Fruit fly (Drosophila melanogaster) whole organism, embryonic: ENCODE measurements around the gene Pex16.

Experiments
- C15 ChIP-seq: fragments of 200-800 bp; sonication (Bioruptor generic); IDR thresholded peaks from 3 replicates; pipeline ENCODE4 v1.3.6; 2022; ENCODE audit warnings: missing biosample characterization, missing genetic modification characterization
- CG10654 ChIP-seq: fragments of 200-800 bp; sonication (Bioruptor generic); optimal IDR thresholded peaks from 2 replicates; lab custom pipeline; 2016; ENCODE audit warnings: missing biosample characterization, missing genetic modification characterization
- CG11504 ChIP-seq: fragments of 200-800 bp; sonication (Bioruptor generic); optimal IDR thresholded peaks from 3 replicates; lab custom pipeline; 2019; ENCODE audit warnings: missing biosample characterization, mild to moderate bottlenecking, missing genetic modification characterization, moderate library complexity
- CG11560 ChIP-seq: fragments of 200-800 bp; sonication (Bioruptor generic); IDR thresholded peaks from 3 replicates; pipeline ENCODE4 v1.3.6; 2022; ENCODE audit warnings: missing biosample characterization, missing genetic modification characterization
- CG12104 ChIP-seq: fragments of 200-800 bp; sonication (Bioruptor generic); optimal IDR thresholded peaks from 3 replicates; lab custom pipeline; 2016; ENCODE audit warnings: missing biosample characterization, missing genetic modification characterization
- CG12219 ChIP-seq: fragments of 200-800 bp; sonication (Bioruptor generic); optimal IDR thresholded peaks from 3 replicates; lab custom pipeline; 2018; ENCODE audit warnings: missing biosample characterization, mild to moderate bottlenecking, missing genetic modification characterization
- CG13296 ChIP-seq: fragments of 200-800 bp; sonication (Bioruptor generic); optimal IDR thresholded peaks from 3 replicates; lab custom pipeline; 2018; ENCODE audit warnings: missing biosample characterization, mild to moderate bottlenecking, missing genetic modification characterization
- CG1647 ChIP-seq: fragments of 200-800 bp; sonication (Bioruptor generic); optimal IDR thresholded peaks from 3 replicates; lab custom pipeline; 2016; ENCODE audit warnings: missing biosample characterization, missing genetic modification characterization
- CG17186 ChIP-seq: fragments of 200-800 bp; sonication (Bioruptor generic); optimal IDR thresholded peaks from 3 replicates; lab custom pipeline; 2017; ENCODE audit warnings: missing biosample characterization, missing genetic modification reagents, missing genetic modification characterization
- CG17385 ChIP-seq: fragments of 200-800 bp; sonication (Bioruptor generic); optimal IDR thresholded peaks from 3 replicates; lab custom pipeline; 2018; ENCODE audit warnings: missing biosample characterization, mild to moderate bottlenecking, missing genetic modification characterization
- CG18262 ChIP-seq: fragments of 200-800 bp; optimal IDR thresholded peaks from 3 replicates; lab custom pipeline; 2019; ENCODE audit warnings: missing biosample characterization, mild to moderate bottlenecking, missing genetic modification characterization, moderate library complexity
- CG18476 ChIP-seq: fragments of 200-800 bp; sonication (Bioruptor generic); optimal IDR thresholded peaks from 2 replicates; lab custom pipeline; 2016; ENCODE audit warnings: missing biosample characterization, mild to moderate bottlenecking, missing genetic modification characterization
- CG2889 ChIP-seq: fragments of 200-800 bp; sonication (Bioruptor generic); IDR thresholded peaks from 3 replicates; pipeline ENCODE4 v1.3.6; 2022; ENCODE audit warnings: missing biosample characterization, missing genetic modification characterization
- CG3726 ChIP-seq: fragments of 200-800 bp; sonication (Bioruptor generic); IDR thresholded peaks from 3 replicates; pipeline ENCODE4, ENCODE4 v1.3.6; 2022; ENCODE audit warnings: missing biosample characterization, missing genetic modification characterization
- CG4707 ChIP-seq: fragments of 200-800 bp; sonication (Bioruptor generic); optimal IDR thresholded peaks from 2 replicates; lab custom pipeline; 2018; ENCODE audit warnings: missing biosample characterization, mild to moderate bottlenecking, missing genetic modification characterization, moderate library complexity
- CG6272 ChIP-seq: fragments of 200-800 bp; sonication (Bioruptor generic); IDR thresholded peaks from 2 replicates; pipeline ENCODE4 v1.3.6; 2022; ENCODE audit warnings: missing biosample characterization, missing genetic modification characterization
- CG6654 ChIP-seq: fragments of 200-800 bp; sonication (Bioruptor generic); optimal IDR thresholded peaks from 2 replicates; lab custom pipeline; 2017; ENCODE audit warnings: missing biosample characterization, mild to moderate bottlenecking, missing genetic modification characterization
- CG6854 ChIP-seq: fragments of 200-800 bp; sonication (Bioruptor generic); optimal IDR thresholded peaks from 3 replicates; lab custom pipeline; 2017; ENCODE audit warnings: missing biosample characterization, mild to moderate bottlenecking, missing genetic modification characterization
- CG7786 ChIP-seq: fragments of 200-800 bp; sonication (Bioruptor generic); optimal IDR thresholded peaks from 2 replicates; lab custom pipeline; 2016; ENCODE audit warnings: missing biosample characterization, missing genetic modification characterization
- CG8290 ChIP-seq, 3 experiments: fragments of 200-800 bp; sonication (Bioruptor generic); optimal IDR thresholded peaks; 2 replicates each; lab custom pipeline; 2016 to 2019; ENCODE audit warnings: missing biosample characterization in 3 of 3, missing genetic modification characterization in 3 of 3, mild to moderate bottlenecking in 2 of 3, moderate library complexity in 1 of 3
- CG9215 ChIP-seq: fragments of 200-800 bp; sonication (Bioruptor generic); IDR thresholded peaks from 2 replicates; pipeline ENCODE4 v1.3.6; 2022; ENCODE audit warnings: missing biosample characterization, missing genetic modification characterization
- Drgx ChIP-seq: fragments of 200-800 bp; sonication (Bioruptor generic); IDR thresholded peaks from 2 replicates; pipeline ENCODE4 v1.3.6; 2022; ENCODE audit warnings: missing biosample characterization, missing genetic modification characterization
- Fer1 ChIP-seq: fragments of 200-800 bp; sonication (Bioruptor generic); optimal IDR thresholded peaks from 2 replicates; lab custom pipeline; 2017; ENCODE audit warnings: missing biosample characterization, mild to moderate bottlenecking, missing genetic modification characterization
- HLH4C ChIP-seq: fragments of 200-800 bp; sonication (Bioruptor generic); IDR thresholded peaks from 3 replicates; pipeline ENCODE4 v1.3.6; 2022; ENCODE audit warnings: missing biosample characterization, missing genetic modification characterization; ENCODE audit not compliant: partially characterized antibody
- Hr3 ChIP-seq: fragments of 200-800 bp; sonication (Bioruptor generic); optimal IDR thresholded peaks from 3 replicates; lab custom pipeline; 2016; ENCODE audit warnings: missing biosample characterization, missing genetic modification characterization
- Hr51 ChIP-seq, 2 experiments: fragments of 200-800 bp; sonication (Bioruptor generic); optimal IDR thresholded peaks; 2 replicates in 1 of 2; 3 replicates in 1 of 2; lab custom pipeline; 2016 to 2018; ENCODE audit warnings: missing biosample characterization in 2 of 2, missing genetic modification characterization in 2 of 2, mild to moderate bottlenecking in 1 of 2, moderate library complexity in 1 of 2
- Kr ChIP-seq: fragments of 200-800 bp; sonication (Bioruptor generic); optimal IDR thresholded peaks from 2 replicates; lab custom pipeline; 2017; ENCODE audit warnings: missing biosample characterization, mild to moderate bottlenecking, missing genetic modification characterization
- NC2β ChIP-seq: fragments of 200-800 bp; sonication (Bioruptor generic); optimal IDR thresholded peaks from 2 replicates; lab custom pipeline; 2016; ENCODE audit warnings: missing biosample characterization, missing genetic modification characterization
- Opbp ChIP-seq: fragments of 200-800 bp; sonication (Bioruptor generic); IDR thresholded peaks from 3 replicates; pipeline ENCODE4 v1.3.6; 2022; ENCODE audit warnings: missing biosample characterization, missing genetic modification characterization; ENCODE audit not compliant: partially characterized antibody
- Spps ChIP-seq: fragments of 200-800 bp; sonication (Bioruptor generic); optimal IDR thresholded peaks from 2 replicates; lab custom pipeline; 2018; ENCODE audit warnings: missing biosample characterization, mild to moderate bottlenecking, missing genetic modification characterization
- Usf ChIP-seq: fragments of 200-800 bp; sonication (Bioruptor generic); optimal IDR thresholded peaks from 2 replicates; lab custom pipeline; 2017; ENCODE audit warnings: missing genotype, missing biosample characterization, missing genetic modification characterization
- bcd ChIP-seq: fragments of 200-800 bp; sonication (Bioruptor generic); optimal IDR thresholded peaks from 2 replicates; lab custom pipeline; 2017; ENCODE audit warnings: missing biosample characterization, mild to moderate bottlenecking, missing genetic modification characterization
- btn ChIP-seq: fragments of 200-800 bp; sonication (Bioruptor generic); optimal IDR thresholded peaks from 2 replicates; lab custom pipeline; 2016; ENCODE audit warnings: missing biosample characterization, missing genetic modification characterization
- cg ChIP-seq: fragments of 200-800 bp; sonication (Bioruptor generic); optimal IDR thresholded peaks from 3 replicates; lab custom pipeline; 2019; ENCODE audit warnings: missing biosample characterization, mild to moderate bottlenecking, missing genetic modification characterization, moderate library complexity
- crp ChIP-seq, 2 experiments: fragments of 200-800 bp; sonication (Bioruptor generic); optimal IDR thresholded peaks; 2 replicates in 1 of 2; 3 replicates in 1 of 2; lab custom pipeline; 2017; ENCODE audit warnings: missing biosample characterization in 2 of 2, missing genetic modification characterization in 2 of 2, mild to moderate bottlenecking in 1 of 2, moderate library complexity in 1 of 2
- fd102C ChIP-seq: fragments of 200-800 bp; sonication (Bioruptor generic); optimal IDR thresholded peaks from 2 replicates; lab custom pipeline; 2018; ENCODE audit warnings: missing biosample characterization, mild to moderate bottlenecking, missing genetic modification characterization, moderate library complexity
- gfzf ChIP-seq: fragments of 200-800 bp; sonication (Bioruptor generic); optimal IDR thresholded peaks from 2 replicates; lab custom pipeline; 2016; ENCODE audit warnings: missing biosample characterization, mild to moderate bottlenecking, missing genetic modification characterization, moderate library complexity
- gsb ChIP-seq: fragments of 200-800 bp; sonication (Bioruptor generic); IDR thresholded peaks from 2 replicates; pipeline ENCODE4 v1.3.6; 2022; ENCODE audit warnings: missing biosample characterization, missing genetic modification characterization
- ind ChIP-seq: fragments of 200-800 bp; sonication (Bioruptor generic); optimal IDR thresholded peaks from 3 replicates; lab custom pipeline; 2016; ENCODE audit warnings: missing biosample characterization, missing genetic modification characterization
- jumu ChIP-seq: fragments of 200-800 bp; sonication (Bioruptor generic); optimal IDR thresholded peaks from 3 replicates; lab custom pipeline; 2016; ENCODE audit warnings: missing biosample characterization, missing genetic modification characterization
- mam ChIP-seq: fragments of 200-800 bp; sonication (Bioruptor generic); optimal IDR thresholded peaks from 3 replicates; lab custom pipeline; 2016; ENCODE audit warnings: missing biosample characterization, missing genetic modification characterization
- odd ChIP-seq: fragments of 200-800 bp; sonication (Bioruptor generic); optimal IDR thresholded peaks from 2 replicates; lab custom pipeline; 2017; ENCODE audit warnings: missing biosample characterization, mild to moderate bottlenecking, missing genetic modification characterization
- pan ChIP-seq, 4 experiments: fragments of >200 bp in 3 of 4; fragments of 200-800 bp in 1 of 4; sonication (Bioruptor generic) in 1 of 4; optimal IDR thresholded peaks in 3 of 4; IDR thresholded peaks in 1 of 4; 2 replicates each; pipeline versions ENCODE4 v1.3.6 to Lab custom; 2017 to 2022; ENCODE audit warnings: missing biosample characterization in 2 of 4, missing genetic modification characterization in 2 of 4, mixed read lengths in 1 of 4
- slbo ChIP-seq: fragments of 200-800 bp; sonication (Bioruptor generic); IDR thresholded peaks from 2 replicates; pipeline ENCODE4 v1.3.6; 2022; ENCODE audit warnings: missing biosample characterization, missing genetic modification characterization
- sna ChIP-seq: fragments of 200-800 bp; sonication (Bioruptor generic); IDR thresholded peaks from 2 replicates; pipeline ENCODE4 v1.3.6; 2022; ENCODE audit warnings: missing biosample characterization, missing genetic modification characterization; ENCODE audit not compliant: partially characterized antibody
- wor ChIP-seq: fragments of 200-800 bp; sonication (Bioruptor generic); IDR thresholded peaks from 2 replicates; pipeline ENCODE4 v1.3.6; 2022; ENCODE audit warnings: missing biosample characterization, missing genetic modification characterization
- zfh2 ChIP-seq: fragments of 200-800 bp; sonication (Bioruptor generic); optimal IDR thresholded peaks from 2 replicates; lab custom pipeline; 2016; ENCODE audit warnings: missing biosample characterization, missing genetic modification characterization

Gene Pex16

dm6 chr3L:20784812-20785671 is 7.0 kb upstream of the Pex16 start (continued):
- TF ChIP-seq CG17186 (GFP tag; lab: Kevin White, UChicago): peak; percentile 26
- TF ChIP-seq CG11560: no peak
- TF ChIP-seq odd (GFP tag; lab: Kevin White, UChicago): peak; percentile 40
- TF ChIP-seq CG13296 (GFP tag; lab: Kevin White, UChicago): peak; percentile 27
- TF ChIP-seq C15 (GFP tag; lab: Robert Waterston, UW): no peak
- TF ChIP-seq CG6654 (GFP tag; lab: Kevin White, UChicago): no peak
- TF ChIP-seq CG18262: peak; percentile 67
- peak; percentile 62 for TF ChIP-seq cg (GFP tag; lab: Kevin White, UChicago)
- TF ChIP-seq Opbp (GFP tag; lab: Robert Waterston, UW): peak; percentile 68; the same call in 2 of the 3 replicates
- peak; percentile 48 for TF ChIP-seq NC2β
- TF ChIP-seq gsb (GFP tag; lab: Robert Waterston, UW): no peak
- TF ChIP-seq sna (GFP tag; lab: Robert Waterston, UW): peak; percentile 45
- TF ChIP-seq wor (GFP tag; lab: Robert Waterston, UW): no peak
- peak; percentile 51 for TF ChIP-seq Fer1
- no peak for TF ChIP-seq CG4707 (GFP tag; lab: Kevin White, UChicago)
- TF ChIP-seq Spps (tag; lab: Kevin White, UChicago): no peak
- peak; percentile 27 for TF ChIP-seq CG8290 (GFP tag; optimal IDR thresholded peaks at IDR 0.05; lab: Kevin White, UChicago)
- peak in 1 of 2 experiments; percentile 12 for TF ChIP-seq CG8290 (tag; optimal IDR thresholded peaks at IDR 0.05; lab: Kevin White, UChicago)
- TF ChIP-seq mam: peak; percentile 14
- no peak for TF ChIP-seq gfzf (GFP tag; lab: Kevin White, UChicago)
- no peak for TF ChIP-seq CG6272 (GFP tag; lab: Robert Waterston, UW)
- TF ChIP-seq ind (GFP tag; lab: Kevin White, UChicago): no peak
- no peak for TF ChIP-seq jumu (GFP tag; lab: Kevin White, UChicago)
- no peak for TF ChIP-seq crp (GFP tag; optimal IDR thresholded peaks at IDR 0.05; lab: Kevin White, UChicago)
- no peak for TF ChIP-seq pan (optimal IDR thresholded peaks at IDR 0.05; lab: Kevin White, UChicago)
- no peak for TF ChIP-seq pan (GFP tag; optimal IDR thresholded peaks at IDR 0.05 in 1 of 2, IDR thresholded peaks at IDR 0.05 in 1 of 2)
- peak; percentile 24 for TF ChIP-seq bcd
- TF ChIP-seq zfh2 (GFP tag; lab: Kevin White, UChicago): no peak
- no peak for TF ChIP-seq Kr
- TF ChIP-seq btn (GFP tag; lab: Kevin White, UChicago): no peak
- TF ChIP-seq CG2889 (GFP tag; lab: Robert Waterston, UW): no peak
- TF ChIP-seq CG3726 (GFP tag; lab: Robert Waterston, UW): no peak
- TF ChIP-seq CG6854 (GFP tag; lab: Kevin White, UChicago): no peak
- peak; percentile 61 for TF ChIP-seq CG11504 (tag; lab: Kevin White, UChicago)
- TF ChIP-seq Hr51 (GFP tag; optimal IDR thresholded peaks at IDR 0.05; lab: Kevin White, UChicago): peak; percentile 50 to 58
- TF ChIP-seq slbo: 0 out of 2 replicates have a peak, but pooled peaks have one; percentile 15
- TF ChIP-seq CG18476 (GFP tag; lab: Kevin White, UChicago): peak; percentile 17
- peak; percentile 19 for TF ChIP-seq CG17385 (GFP tag; lab: Kevin White, UChicago)
- TF ChIP-seq CG7786 (GFP tag; lab: Kevin White, UChicago): no peak
- TF ChIP-seq CG12104 (GFP tag; lab: Kevin White, UChicago): peak; percentile 41
- TF ChIP-seq CG10654 (GFP tag; lab: Kevin White, UChicago): no peak
- no peak; the same call in 2 of the 3 replicates for TF ChIP-seq HLH4C (GFP tag; lab: Robert Waterston, UW)
- peak; percentile 7 for TF ChIP-seq fd102C (GFP tag; lab: Kevin White, UChicago)
- no peak for TF ChIP-seq CG9215 (GFP tag; lab: Robert Waterston, UW)
- peak; percentile 20 for TF ChIP-seq CG12219 (GFP tag; lab: Kevin White, UChicago)
- TF ChIP-seq Usf (GFP tag; lab: Kevin White, UChicago): no peak
- peak; percentile 37 for TF ChIP-seq Hr3
- peak; percentile 46; the same call in 1 of the 2 replicates for TF ChIP-seq Drgx
- TF ChIP-seq CG1647 (GFP tag; lab: Kevin White, UChicago): no peak
